Fruit fly (Drosophila melanogaster) whole organism, embryonic: ENCODE measurements around the gene CG34408.

Source experiments
- Abd-B ChIP-seq: fragments of 200-800 bp; sonication (Bioruptor generic); optimal IDR thresholded peaks from 2 replicates; lab custom pipeline; 2018; ENCODE audit warnings: missing biosample characterization, mild to moderate bottlenecking, missing genetic modification characterization, moderate library complexity
- Ada2b ChIP-seq: fragments of 200-800 bp; sonication (Bioruptor generic); IDR thresholded peaks from 2 replicates; pipeline ENCODE4 v1.3.6; 2022; ENCODE audit warnings: missing biosample characterization, missing genetic modification characterization
- Adf1 ChIP-seq: fragments of 200-800 bp; sonication (Bioruptor generic); IDR thresholded peaks from 2 replicates; pipeline ENCODE4 v1.3.6; 2022; ENCODE audit warnings: missing biosample characterization, missing genetic modification characterization
- Atf-2 ChIP-seq: fragments of 200-800 bp; sonication (Bioruptor generic); optimal IDR thresholded peaks from 2 replicates; lab custom pipeline; 2016; ENCODE audit warnings: missing biosample characterization, missing genetic modification characterization
- Blimp-1 ChIP-seq: fragments of 200-800 bp; sonication (Bioruptor generic); optimal IDR thresholded peaks from 3 replicates; lab custom pipeline; 2018; ENCODE audit warnings: missing biosample characterization, missing genetic modification characterization, mild to moderate bottlenecking, moderate library complexity, missing genetic modification reagents
- CG10321 ChIP-seq: fragments of 200-800 bp; sonication (Bioruptor generic); IDR thresholded peaks from 2 replicates; pipeline ENCODE4 v1.3.6; 2022; ENCODE audit warnings: missing biosample characterization, missing genetic modification characterization
- CG1832 ChIP-seq: fragments of 200-800 bp; sonication (Bioruptor generic); optimal IDR thresholded peaks from 2 replicates; lab custom pipeline; 2017; ENCODE audit warnings: missing biosample characterization, mild to moderate bottlenecking, missing genetic modification characterization, inconsistent platforms
- CG3065 ChIP-seq: fragments of 200-800 bp; sonication (Bioruptor generic); optimal IDR thresholded peaks from 2 replicates; lab custom pipeline; 2016; ENCODE audit warnings: missing biosample characterization, missing genetic modification characterization
- CG31365 ChIP-seq: fragments of 200-800 bp; sonication (Bioruptor generic); optimal IDR thresholded peaks from 2 replicates; lab custom pipeline; 2018; ENCODE audit warnings: missing biosample characterization, mild to moderate bottlenecking, missing genetic modification characterization
- CG31441 ChIP-seq: fragments of 200-800 bp; sonication (Bioruptor generic); IDR thresholded peaks from 2 replicates; pipeline ENCODE4 v1.3.6; 2022; ENCODE audit warnings: missing biosample characterization, missing genetic modification characterization
- CG3847 ChIP-seq: fragments of 200-800 bp; sonication (Bioruptor generic); IDR thresholded peaks from 2 replicates; pipeline ENCODE4 v1.3.6; 2022; ENCODE audit warnings: missing biosample characterization, missing genetic modification characterization
- CG6813 ChIP-seq: fragments of 200-800 bp; sonication (Bioruptor generic); optimal IDR thresholded peaks from 2 replicates; lab custom pipeline; 2017; ENCODE audit warnings: missing biosample characterization, missing genetic modification characterization, mild to moderate bottlenecking, moderate library complexity, missing genetic modification reagents
- CG8478 ChIP-seq: fragments of >200 bp; optimal IDR thresholded peaks from 2 replicates; lab custom pipeline; 2018
- CG9727 ChIP-seq: fragments of 200-800 bp; sonication (Bioruptor generic); optimal IDR thresholded peaks from 3 replicates; lab custom pipeline; 2017; ENCODE audit warnings: missing biosample characterization, mild to moderate bottlenecking, missing genetic modification characterization
- CkIIα-i1 ChIP-seq: fragments of 200-800 bp; sonication (Bioruptor generic); IDR thresholded peaks from 2 replicates; pipeline ENCODE4 v1.3.6; 2022; ENCODE audit warnings: missing biosample characterization, missing genetic modification characterization
- D19B ChIP-seq: fragments of 200-800 bp; sonication (Bioruptor generic); optimal IDR thresholded peaks from 2 replicates; lab custom pipeline; 2017; ENCODE audit warnings: missing biosample characterization, mild to moderate bottlenecking, missing genetic modification characterization
- Dbx ChIP-seq: fragments of 200-800 bp; sonication (Bioruptor generic); IDR thresholded peaks from 3 replicates; pipeline ENCODE4 v1.3.6; 2022; ENCODE audit warnings: missing biosample characterization, missing genetic modification characterization
- Deaf1 ChIP-seq: fragments of 200-800 bp; optimal IDR thresholded peaks from 3 replicates; lab custom pipeline; 2019; ENCODE audit warnings: missing biosample characterization, mild to moderate bottlenecking, missing genetic modification characterization, moderate library complexity
- Dek ChIP-seq: fragments of 200-800 bp; sonication (Bioruptor generic); optimal IDR thresholded peaks from 3 replicates; lab custom pipeline; 2019; ENCODE audit warnings: missing biosample characterization, mild to moderate bottlenecking, missing genetic modification characterization, moderate library complexity
- Dfd ChIP-seq, 2 experiments: fragments of >200 bp; optimal IDR thresholded peaks; 2 replicates each; lab custom pipeline; 2017; ENCODE audit warnings: missing biosample characterization in 2 of 2, missing genetic modification characterization in 2 of 2
- Dref ChIP-seq: fragments of 200-800 bp; sonication (Bioruptor generic); IDR thresholded peaks from 2 replicates; pipeline ENCODE4 v1.3.6; 2022; ENCODE audit warnings: missing biosample characterization, missing genetic modification characterization
- Drgx ChIP-seq: fragments of 200-800 bp; sonication (Bioruptor generic); IDR thresholded peaks from 2 replicates; pipeline ENCODE4 v1.3.6; 2022; ENCODE audit warnings: missing biosample characterization, missing genetic modification characterization
- Ets65A ChIP-seq: fragments of 200-800 bp; sonication (Bioruptor generic); peaks from one replicate; lab custom pipeline; 2016; ENCODE audit warnings: missing biosample characterization, missing genetic modification characterization
- Fer1 ChIP-seq: fragments of 200-800 bp; sonication (Bioruptor generic); optimal IDR thresholded peaks from 2 replicates; lab custom pipeline; 2017; ENCODE audit warnings: missing biosample characterization, mild to moderate bottlenecking, missing genetic modification characterization
- H2.0 ChIP-seq: fragments of 200-800 bp; sonication (Bioruptor generic); IDR thresholded peaks from 2 replicates; pipeline ENCODE4 v1.3.6; 2022; ENCODE audit warnings: missing biosample characterization, missing genetic modification characterization
- HLH3B ChIP-seq: fragments of 200-800 bp; sonication (Bioruptor generic); IDR thresholded peaks from 2 replicates; pipeline ENCODE4 v1.3.6; 2022; ENCODE audit warnings: missing biosample characterization, missing genetic modification characterization
- MESR4 ChIP-seq: fragments of 200-800 bp; sonication (Bioruptor generic); optimal IDR thresholded peaks from 2 replicates; lab custom pipeline; 2018; ENCODE audit warnings: missing biosample characterization, mild to moderate bottlenecking, missing genetic modification characterization, moderate library complexity
- Med ChIP-seq: fragments of 200-800 bp; sonication (Bioruptor generic); peaks from one replicate; lab custom pipeline; 2016; ENCODE audit warnings: missing biosample characterization, missing genetic modification characterization, mild to moderate bottlenecking, inconsistent platforms, moderate library complexity
- Scr ChIP-seq: fragments of 200-800 bp; sonication (Bioruptor generic); IDR thresholded peaks from 2 replicates; pipeline ENCODE4 v1.3.6; 2022; ENCODE audit warnings: missing biosample characterization, missing genetic modification characterization; ENCODE audit not compliant: partially characterized antibody
- Sry-β ChIP-seq: fragments of 200-800 bp; sonication (Bioruptor generic); optimal IDR thresholded peaks from 2 replicates; lab custom pipeline; 2018; ENCODE audit warnings: missing biosample characterization, mild to moderate bottlenecking, missing genetic modification characterization, moderate library complexity
- Taf1 ChIP-seq: fragments of 200-800 bp; sonication (Bioruptor generic); IDR thresholded peaks from 2 replicates; pipeline ENCODE4 v1.3.6; 2022; ENCODE audit warnings: missing biosample characterization, missing genetic modification characterization
- Trl ChIP-seq, 3 experiments: fragments of >200 bp in 2 of 3; fragments of 200-800 bp in 1 of 3; sonication (Bioruptor generic) in 1 of 3; optimal IDR thresholded peaks; 2 replicates in 1 of 3; 3 replicates in 2 of 3; lab custom pipeline; 2016 to 2017; ENCODE audit warnings: missing biosample characterization in 1 of 3, missing genetic modification characterization in 1 of 3
- ac ChIP-seq: fragments of 200-800 bp; sonication (Bioruptor generic); optimal IDR thresholded peaks from 3 replicates; lab custom pipeline; 2017; ENCODE audit warnings: missing biosample characterization, mild to moderate bottlenecking, missing genetic modification characterization
- ato ChIP-seq: fragments of 200-800 bp; sonication (Bioruptor generic); IDR thresholded peaks from 2 replicates; pipeline ENCODE4 v1.3.6; 2022; ENCODE audit warnings: missing biosample characterization, missing genetic modification characterization; ENCODE audit not compliant: partially characterized antibody
- chif ChIP-seq, 2 experiments: fragments of 200-800 bp; sonication (Bioruptor generic); optimal IDR thresholded peaks; 3 replicates each; lab custom pipeline; 2016; ENCODE audit warnings: missing biosample characterization in 2 of 2, missing genetic modification characterization in 2 of 2
- crc ChIP-seq: fragments of 200-800 bp; sonication (Bioruptor generic); optimal IDR thresholded peaks from 2 replicates; lab custom pipeline; 2016; ENCODE audit warnings: missing biosample characterization, missing genetic modification characterization
- croc ChIP-seq: fragments of 200-800 bp; sonication (Bioruptor generic); conservative IDR thresholded peaks from 3 replicates; pipeline ENCODE4 v1.3.6; 2022; ENCODE audit warnings: missing biosample characterization, missing genetic modification characterization
- cwo ChIP-seq: fragments of 200-800 bp; sonication (Bioruptor generic); optimal IDR thresholded peaks from 3 replicates; lab custom pipeline; 2017; ENCODE audit warnings: missing biosample characterization, missing genetic modification characterization, mild to moderate bottlenecking, moderate library complexity, missing genetic modification reagents
- otp ChIP-seq: fragments of 200-800 bp; sonication (Bioruptor generic); IDR thresholded peaks from 3 replicates; pipeline ENCODE4, ENCODE4 v1.3.6; 2022; ENCODE audit warnings: missing biosample characterization, missing genetic modification characterization
- phol ChIP-seq: fragments of 200-800 bp; sonication (Bioruptor generic); optimal IDR thresholded peaks from 3 replicates; lab custom pipeline; 2018; ENCODE audit warnings: missing biosample characterization, mild to moderate bottlenecking, missing genetic modification characterization, moderate library complexity
- pros ChIP-seq: fragments of 200-800 bp; sonication (Bioruptor generic); optimal IDR thresholded peaks from 3 replicates; lab custom pipeline; 2019; ENCODE audit warnings: missing biosample characterization, mild to moderate bottlenecking, missing genetic modification characterization, moderate library complexity
- repo ChIP-seq: fragments of 200-800 bp; sonication (Bioruptor generic); optimal IDR thresholded peaks from 2 replicates; lab custom pipeline; 2016; ENCODE audit warnings: missing biosample characterization, missing genetic modification characterization
- schlank ChIP-seq: fragments of 200-800 bp; sonication (Bioruptor generic); optimal IDR thresholded peaks from 2 replicates; lab custom pipeline; 2018; ENCODE audit warnings: missing biosample characterization, mild to moderate bottlenecking, missing genetic modification characterization
- sd ChIP-seq: fragments of 200-800 bp; sonication (Bioruptor generic); optimal IDR thresholded peaks from 3 replicates; lab custom pipeline; 2018; ENCODE audit warnings: missing biosample characterization, mild to moderate bottlenecking, missing genetic modification characterization, moderate library complexity
- slou ChIP-seq: fragments of 200-800 bp; sonication (Bioruptor generic); optimal IDR thresholded peaks from 3 replicates; lab custom pipeline; 2016; ENCODE audit warnings: missing biosample characterization, missing genetic modification characterization
- usp ChIP-seq: fragments of >200 bp; optimal IDR thresholded peaks from 2 replicates; lab custom pipeline; 2017; ENCODE audit warnings: missing biosample characterization, missing genetic modification characterization
- vfl ChIP-seq: fragments of 200-800 bp; sonication (Bioruptor generic); optimal IDR thresholded peaks from 2 replicates; lab custom pipeline; 2016; ENCODE audit warnings: missing biosample characterization, missing genetic modification characterization
- zfh1 ChIP-seq: fragments of 200-800 bp; sonication (Bioruptor generic); IDR thresholded peaks from 3 replicates; pipeline ENCODE4 v1.3.6; 2022; ENCODE audit warnings: missing biosample characterization, missing genetic modification characterization
- zfh2 ChIP-seq: fragments of 200-800 bp; sonication (Bioruptor generic); optimal IDR thresholded peaks from 2 replicates; lab custom pipeline; 2016; ENCODE audit warnings: missing biosample characterization, missing genetic modification characterization

The CG34408 gene

dm6 chrX:10261172-10261571 lies 41.3 kb downstream of the CG34408 start (continued):
- TF ChIP-seq Dbx (GFP tag; lab: Robert Waterston, UW) = no peak
- TF ChIP-seq Trl (optimal IDR thresholded peaks at IDR 0.05; lab: Kevin White, UChicago) = peak in 1 of 2 experiments; percentile 18
- no peak for TF ChIP-seq Trl (GFP tag; optimal IDR thresholded peaks at IDR 0.05; lab: Kevin White, UChicago)
- TF ChIP-seq Sry-β (GFP tag; lab: Kevin White, UChicago) = no peak
- 0 out of 2 replicates have a peak, but pooled peaks have one; percentile 11 for TF ChIP-seq Drgx (GFP tag; lab: Robert Waterston, UW)
- peak; percentile 80 for TF ChIP-seq Adf1
- no peak for TF ChIP-seq sd (tag; lab: Kevin White, UChicago)
- TF ChIP-seq Abd-B = no peak
- TF ChIP-seq otp (GFP tag; lab: Robert Waterston, UW) = no peak
- TF ChIP-seq CG31365 (tag; lab: Kevin White, UChicago) = peak; percentile 77
- no peak for TF ChIP-seq phol (tag; lab: Kevin White, UChicago)
- TF ChIP-seq CG8478 (lab: Kevin White, UChicago) = no peak
- TF ChIP-seq Scr (GFP tag; lab: Robert Waterston, UW) = no peak
- peak; percentile 64 for TF ChIP-seq Deaf1 (tag; lab: Kevin White, UChicago)
- peak; percentile 17 for TF ChIP-seq Ets65A (GFP tag; lab: Kevin White, UChicago)
- no peak for TF ChIP-seq CkIIα-i1 (GFP tag; lab: Robert Waterston, UW)
- TF ChIP-seq Dref (GFP tag; lab: Robert Waterston, UW) = 0 out of 2 replicates have a peak, but pooled peaks have one; percentile 18
- TF ChIP-seq slou = no peak
- TF ChIP-seq CG6813 (GFP tag; lab: Kevin White, UChicago) = no peak
- no peak for TF ChIP-seq ato (GFP tag; lab: Robert Waterston, UW)
- TF ChIP-seq, all 482 proteins: peak for 11

dm6 chrX:10263165-10263956 lies 43.5 kb downstream of the CG34408 start, which contains the start of gene Hk:
Gene Hk, minus strand, starts transcription at chrX:10263485.
- TF ChIP-seq schlank (tag; lab: Kevin White, UChicago) (peak; percentile 56), cwo (GFP tag; lab: Kevin White, UChicago) (peak; percentile 55), Blimp-1 (GFP tag; lab: Kevin White, UChicago) (peak; percentile 11), pros (GFP tag; lab: Kevin White, UChicago) (no peak), vfl (peak; percentile 29), H2.0 (GFP tag; lab: Robert Waterston, UW) (no peak), CG31441 (no peak), HLH3B (GFP tag; lab: Robert Waterston, UW) (no peak), Fer1 (GFP tag; lab: Kevin White, UChicago) (peak; percentile 54), zfh2 (peak; percentile 71), croc (GFP tag; lab: Robert Waterston, UW) (no peak), Taf1 (GFP tag; lab: Robert Waterston, UW) (no peak), ac (GFP tag; lab: Kevin White, UChicago) (no peak), Dfd (GFP tag; optimal IDR thresholded peaks at IDR 0.05; lab: Kevin White, UChicago) (no peak), CG3065 (GFP tag; lab: Kevin White, UChicago) (no peak), Ada2b (peak; percentile 48; the same call in 1 of the 2 replicates), MESR4 (GFP tag; lab: Kevin White, UChicago) (no peak), Atf-2 (GFP tag; lab: Kevin White, UChicago) (peak; percentile 16), CG3847 (GFP tag; lab: Robert Waterston, UW) (0 out of 2 replicates have a peak, but pooled peaks have one; percentile 18), zfh1 (GFP tag; lab: Robert Waterston, UW) (no peak), usp (GFP tag; lab: Kevin White, UChicago) (no peak), crc (GFP tag; lab: Kevin White, UChicago) (peak; percentile 62), CG9727 (GFP tag; lab: Kevin White, UChicago) (peak; percentile 61), CG1832 (GFP tag; lab: Kevin White, UChicago) (no peak), Med (GFP tag; lab: Kevin White, UChicago) (peak; percentile 95), D19B (GFP tag; lab: Kevin White, UChicago) (peak; percentile 15), repo (no peak), chif (GFP tag; optimal IDR thresholded peaks at IDR 0.05; lab: Kevin White, UChicago) (peak; percentile 26 to 44), CG10321 (GFP tag; lab: Robert Waterston, UW) (no peak), Dek (tag; lab: Kevin White, UChicago) (peak; percentile 33)
